Fruit fly (Drosophila melanogaster) whole organism, prepupa: ENCODE data around the gene CG33120.

Source experiments
- CG10631 ChIP-seq: fragments of 200-800 bp; sonication (Bioruptor generic); optimal IDR thresholded peaks from 2 replicates; lab custom pipeline; 2016; ENCODE audit warnings: missing biosample characterization, missing genetic modification characterization
- CG10669 ChIP-seq: fragments of 200-800 bp; sonication (Bioruptor generic); optimal IDR thresholded peaks from 3 replicates; lab custom pipeline; 2018; ENCODE audit warnings: missing biosample characterization, mild to moderate bottlenecking, missing genetic modification characterization, moderate library complexity
- CG11294 ChIP-seq: fragments of 200-800 bp; sonication (Bioruptor generic); IDR thresholded peaks from 2 replicates; pipeline ENCODE4 v1.3.6; 2022; ENCODE audit warnings: missing biosample characterization, missing genetic modification characterization
- CG11762 ChIP-seq: fragments of 200-800 bp; sonication (Bioruptor generic); optimal IDR thresholded peaks from 3 replicates; lab custom pipeline; 2016; ENCODE audit warnings: missing biosample characterization, missing genetic modification characterization; ENCODE audit not compliant: insufficient read depth
- CG11902 ChIP-seq: fragments of 200-800 bp; sonication (Bioruptor generic); optimal IDR thresholded peaks from 3 replicates; lab custom pipeline; 2016; ENCODE audit warnings: missing biosample characterization, missing genetic modification characterization
- CG16779 ChIP-seq: fragments of 200-800 bp; sonication (Bioruptor generic); optimal IDR thresholded peaks from 3 replicates; lab custom pipeline; 2017; ENCODE audit warnings: missing biosample characterization, mild to moderate bottlenecking, missing genetic modification characterization
- CG32006 ChIP-seq: fragments of 200-800 bp; sonication (Bioruptor generic); optimal IDR thresholded peaks from 3 replicates; lab custom pipeline; 2017; ENCODE audit warnings: missing biosample characterization, mild to moderate bottlenecking, missing genetic modification characterization
- CG4318 ChIP-seq: fragments of 200-800 bp; sonication (Bioruptor generic); optimal IDR thresholded peaks from 3 replicates; lab custom pipeline; 2017; ENCODE audit warnings: missing biosample characterization, mild to moderate bottlenecking, missing genetic modification characterization
- CG6163 ChIP-seq: fragments of 200-800 bp; sonication (Bioruptor generic); IDR thresholded peaks from 3 replicates; pipeline ENCODE4 v1.3.6; 2022; ENCODE audit warnings: missing biosample characterization, missing genetic modification characterization
- CG6276 ChIP-seq: fragments of 200-800 bp; sonication (Bioruptor generic); optimal IDR thresholded peaks from 2 replicates; lab custom pipeline; 2017; ENCODE audit warnings: missing biosample characterization, mild to moderate bottlenecking, missing genetic modification characterization
- CG7368 ChIP-seq: fragments of 200-800 bp; sonication (Bioruptor generic); optimal IDR thresholded peaks from 3 replicates; lab custom pipeline; 2016; ENCODE audit warnings: missing biosample characterization, missing genetic modification characterization
- CG8119 ChIP-seq: fragments of 200-800 bp; sonication (Bioruptor generic); IDR thresholded peaks from 3 replicates; pipeline ENCODE4 v1.3.6; 2022; ENCODE audit warnings: missing biosample characterization, missing genetic modification characterization
- CG8319 ChIP-seq: fragments of 200-800 bp; sonication (Bioruptor generic); optimal IDR thresholded peaks from 3 replicates; lab custom pipeline; 2016; ENCODE audit warnings: missing biosample characterization, missing genetic modification characterization
- CG9139 ChIP-seq: fragments of 200-800 bp; sonication (Bioruptor generic); optimal IDR thresholded peaks from 3 replicates; lab custom pipeline; 2017; ENCODE audit warnings: missing biosample characterization, mild to moderate bottlenecking, missing genetic modification characterization
- Eip75B ChIP-seq: fragments of 200-800 bp; sonication (Bioruptor generic); optimal IDR thresholded peaks from 3 replicates; lab custom pipeline; 2016; ENCODE audit warnings: missing biosample characterization, missing genetic modification characterization
- Eip78C ChIP-seq: fragments of 200-800 bp; sonication (Bioruptor generic); peaks from one replicate; lab custom pipeline; 2016; ENCODE audit warnings: missing biosample characterization, missing genetic modification characterization
- Eip93F ChIP-seq: fragments of 200-800 bp; sonication (Bioruptor generic); optimal IDR thresholded peaks from 2 replicates; lab custom pipeline; 2016; ENCODE audit warnings: missing biosample characterization, mild to moderate bottlenecking, missing genetic modification characterization
- Ets21C ChIP-seq: fragments of 200-800 bp; sonication (Bioruptor generic); optimal IDR thresholded peaks from 3 replicates; lab custom pipeline; 2016; ENCODE audit warnings: missing biosample characterization, missing genetic modification characterization
- Ets96B ChIP-seq: fragments of 200-800 bp; optimal IDR thresholded peaks from 2 replicates; lab custom pipeline; 2019; ENCODE audit warnings: missing biosample characterization, mild to moderate bottlenecking, missing genetic modification characterization, moderate library complexity
- Hr38 ChIP-seq: sonication (Bioruptor generic); optimal IDR thresholded peaks from 2 replicates; lab custom pipeline; 2016; ENCODE audit warnings: missing biosample characterization, missing genetic modification characterization
- Hr39 ChIP-seq: fragments of 200-800 bp; sonication (Bioruptor generic); optimal IDR thresholded peaks from 2 replicates; lab custom pipeline; 2016; ENCODE audit warnings: missing biosample characterization, missing genetic modification characterization
- Sox102F ChIP-seq: fragments of 200-800 bp; sonication (Bioruptor generic); optimal IDR thresholded peaks from 2 replicates; lab custom pipeline; 2016; ENCODE audit warnings: missing biosample characterization, mild to moderate bottlenecking, missing genetic modification characterization
- Sox15 ChIP-seq: fragments of 200-800 bp; sonication (Bioruptor generic); optimal IDR thresholded peaks from 3 replicates; lab custom pipeline; 2016; ENCODE audit warnings: missing biosample characterization, missing genetic modification characterization
- achi ChIP-seq: fragments of 200-800 bp; sonication (Bioruptor generic); optimal IDR thresholded peaks from 3 replicates; lab custom pipeline; 2016; ENCODE audit warnings: missing biosample characterization, missing genetic modification characterization
- acj6 ChIP-seq: fragments of 200-800 bp; sonication (Bioruptor generic); optimal IDR thresholded peaks from 3 replicates; lab custom pipeline; 2016; ENCODE audit warnings: missing biosample characterization, missing genetic modification characterization
- cyc ChIP-seq: fragments of 200-800 bp; sonication (Bioruptor generic); optimal IDR thresholded peaks from 3 replicates; lab custom pipeline; 2016; ENCODE audit warnings: missing biosample characterization, missing genetic modification characterization
- dsx ChIP-seq: fragments of 200-800 bp; optimal IDR thresholded peaks from 3 replicates; lab custom pipeline; 2019; ENCODE audit warnings: missing biosample characterization, mild to moderate bottlenecking, missing genetic modification characterization, moderate library complexity; ENCODE audit not compliant: poor library complexity, severe bottlenecking
- esn ChIP-seq: fragments of 200-800 bp; sonication (Bioruptor generic); optimal IDR thresholded peaks from 2 replicates; lab custom pipeline; 2016; ENCODE audit warnings: missing biosample characterization, mild to moderate bottlenecking, missing genetic modification characterization, moderate library complexity
- fd59A ChIP-seq: fragments of 200-800 bp; sonication (Bioruptor generic); optimal IDR thresholded peaks from 2 replicates; lab custom pipeline; 2017; ENCODE audit warnings: missing biosample characterization, mild to moderate bottlenecking, missing genetic modification characterization, missing genetic modification reagents
- lz ChIP-seq: fragments of 200-800 bp; sonication (Bioruptor generic); optimal IDR thresholded peaks from 3 replicates; lab custom pipeline; 2016; ENCODE audit warnings: missing biosample characterization, missing genetic modification characterization
- net ChIP-seq: fragments of 200-800 bp; sonication (Bioruptor generic); optimal IDR thresholded peaks from 3 replicates; lab custom pipeline; 2016; ENCODE audit warnings: missing biosample characterization, missing genetic modification characterization
- pdm3 ChIP-seq: fragments of 200-800 bp; sonication (Bioruptor generic); optimal IDR thresholded peaks from 3 replicates; lab custom pipeline; 2016; ENCODE audit warnings: missing biosample characterization, missing genetic modification characterization
- salr ChIP-seq, 2 experiments: fragments of 200-800 bp; sonication (Bioruptor generic); optimal IDR thresholded peaks; 3 replicates each; lab custom pipeline; 2016 to 2018; ENCODE audit warnings: missing biosample characterization in 2 of 2, missing genetic modification characterization in 2 of 2, mild to moderate bottlenecking in 1 of 2
- spab ChIP-seq: fragments of 200-800 bp; sonication (Bioruptor generic); optimal IDR thresholded peaks from 2 replicates; lab custom pipeline; 2017; ENCODE audit warnings: missing biosample characterization, mild to moderate bottlenecking, missing genetic modification characterization, missing genetic modification reagents
- ss ChIP-seq, 2 experiments: fragments of 200-800 bp; sonication (Bioruptor generic); optimal IDR thresholded peaks; 2 replicates in 1 of 2; 3 replicates in 1 of 2; lab custom pipeline; 2017 to 2018; ENCODE audit warnings: mild to moderate bottlenecking in 2 of 2, missing biosample characterization in 2 of 2, missing genetic modification characterization in 2 of 2, moderate library complexity in 1 of 2
- svp ChIP-seq: fragments of 200-800 bp; sonication (Bioruptor generic); peaks from one replicate; lab custom pipeline; 2016; ENCODE audit warnings: missing biosample characterization, missing genetic modification characterization
- topi ChIP-seq: fragments of 200-800 bp; sonication (Bioruptor generic); optimal IDR thresholded peaks from 3 replicates; lab custom pipeline; 2016; ENCODE audit warnings: missing biosample characterization, missing genetic modification characterization
- vri ChIP-seq: fragments of 200-800 bp; sonication (Bioruptor generic); optimal IDR thresholded peaks from 3 replicates; lab custom pipeline; 2016; ENCODE audit warnings: missing biosample characterization, mild to moderate bottlenecking, missing genetic modification characterization

The CG33120 gene

DNA sequence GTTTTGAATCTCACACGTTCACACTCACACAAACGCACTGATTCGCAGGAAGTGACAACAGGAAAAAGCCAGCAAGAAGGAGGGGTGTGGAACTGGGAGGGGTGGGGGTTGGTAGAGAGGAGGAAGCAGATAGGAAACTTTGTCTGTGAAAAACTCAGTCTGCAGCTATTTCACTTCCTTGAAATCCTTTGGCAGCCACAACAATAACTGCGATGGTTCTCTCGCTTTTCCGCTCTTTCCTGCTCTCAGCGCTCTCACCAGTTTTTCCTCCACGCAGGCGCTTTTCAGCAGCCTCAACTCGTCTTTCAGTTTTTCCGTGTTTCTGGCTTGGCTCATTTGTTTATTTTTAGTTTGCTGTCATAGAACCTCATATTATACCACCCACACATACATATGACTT is 2.5 kb upstream of the CG33120 start:
- no peak for TF ChIP-seq cyc (GFP tag; lab: Kevin White, UChicago)
- TF ChIP-seq CG16779 (tag; lab: Kevin White, UChicago): no peak
- TF ChIP-seq achi (GFP tag; lab: Kevin White, UChicago): no peak
- no peak for TF ChIP-seq CG10631 (GFP tag; lab: Kevin White, UChicago)
- no peak for TF ChIP-seq Eip75B (GFP tag; lab: Kevin White, UChicago)
- TF ChIP-seq dsx: no peak
- TF ChIP-seq Ets21C (GFP tag; lab: Kevin White, UChicago): no peak
- no peak for TF ChIP-seq CG11294 (GFP tag; lab: Robert Waterston, UW)
- TF ChIP-seq Eip93F: no peak
- TF ChIP-seq Eip78C (GFP tag; lab: Kevin White, UChicago): no peak
- TF ChIP-seq CG8119 (GFP tag; lab: Robert Waterston, UW): no peak
- no peak for TF ChIP-seq CG6276
- no peak for TF ChIP-seq CG11762 (GFP tag; lab: Kevin White, UChicago)
- no peak for TF ChIP-seq spab
- TF ChIP-seq pdm3: no peak

DNA sequence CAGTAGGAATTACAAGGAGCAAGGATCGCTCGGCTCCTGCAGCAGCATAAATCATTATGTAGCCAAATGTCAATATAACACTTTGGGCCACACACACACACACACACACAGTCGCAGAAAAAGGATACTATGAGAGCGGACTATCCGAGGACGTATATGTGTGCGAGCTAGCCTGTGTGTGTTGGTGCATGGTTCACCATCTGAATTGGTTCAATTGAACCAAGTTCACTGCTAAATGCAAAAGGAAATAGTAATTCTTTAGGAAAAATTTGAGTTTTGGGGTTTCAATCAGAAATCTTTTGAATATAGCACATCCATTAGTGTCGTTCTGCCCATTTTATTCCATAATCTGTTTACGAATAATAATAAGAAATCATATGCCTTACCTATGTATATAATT is 1.8 kb upstream of the CG33120 start:
- TF ChIP-seq CG7368 (GFP tag; lab: Kevin White, UChicago): no peak
- TF ChIP-seq ss (GFP tag; optimal IDR thresholded peaks at IDR 0.05; lab: Kevin White, UChicago): no peak
- no peak for TF ChIP-seq topi (GFP tag; lab: Kevin White, UChicago)
- no peak for TF ChIP-seq lz (GFP tag; lab: Kevin White, UChicago)
- no peak for TF ChIP-seq CG4318
- TF ChIP-seq CG8319 (GFP tag; lab: Kevin White, UChicago): no peak
- no peak for TF ChIP-seq CG11902 (GFP tag; lab: Kevin White, UChicago)
- no peak for TF ChIP-seq Ets96B (tag; lab: Kevin White, UChicago)
- no peak for TF ChIP-seq Hr38 (GFP tag; lab: Kevin White, UChicago)
- no peak for TF ChIP-seq acj6 (GFP tag; lab: Kevin White, UChicago)
- TF ChIP-seq CG11294 (GFP tag; lab: Robert Waterston, UW): no peak
- no peak for TF ChIP-seq CG16779 (tag; lab: Kevin White, UChicago)
- TF ChIP-seq CG9139 (GFP tag; lab: Kevin White, UChicago): no peak
- no peak for TF ChIP-seq net (GFP tag; lab: Kevin White, UChicago)
- TF ChIP-seq Hr39 (GFP tag; lab: Kevin White, UChicago): no peak
- no peak for TF ChIP-seq Sox102F (GFP tag; lab: Kevin White, UChicago)
- TF ChIP-seq salr (GFP tag; optimal IDR thresholded peaks at IDR 0.05; lab: Kevin White, UChicago): no peak
- no peak for TF ChIP-seq esn (GFP tag; lab: Kevin White, UChicago)
- TF ChIP-seq CG32006: no peak
- TF ChIP-seq, all 60 proteins: peak for 0

dm6 chr2L:18844917-18845509 is 634 bp upstream of the CG33120 start, which contains the start of gene CG17321:
Gene CG17321 (plus strand): TSS chr2L:18845184.
- TF ChIP-seq CG10669 (GFP tag; lab: Kevin White, UChicago) (no peak), CG7368 (GFP tag; lab: Kevin White, UChicago) (peak; percentile 23), lz (GFP tag; lab: Kevin White, UChicago) (no peak), achi (GFP tag; lab: Kevin White, UChicago) (no peak), vri (no peak), svp (GFP tag; lab: Kevin White, UChicago) (peak; percentile 79), CG8119 (GFP tag; lab: Robert Waterston, UW) (no peak), ss (GFP tag; optimal IDR thresholded peaks at IDR 0.05; lab: Kevin White, UChicago) (peak in 1 of 2 experiments; percentile 13), Eip78C (GFP tag; lab: Kevin White, UChicago) (peak; percentile 33), CG32006 (no peak), CG11902 (GFP tag; lab: Kevin White, UChicago) (no peak), fd59A (GFP tag; lab: Kevin White, UChicago) (no peak), cyc (GFP tag; lab: Kevin White, UChicago) (no peak), Ets21C (GFP tag; lab: Kevin White, UChicago) (no peak), net (GFP tag; lab: Kevin White, UChicago) (no peak), Sox15 (GFP tag; lab: Kevin White, UChicago) (no peak), pdm3 (no peak), CG6163 (peak; percentile 15; the same call in 1 of the 3 replicates), esn (GFP tag; lab: Kevin White, UChicago) (no peak)
